Worm (Caenorhabditis elegans) whole organism, mixed stage, embryonic: Measurements from ENCODE around the gene fbxb-62.

Experiments used
- ceh-43 ChIP-seq: fragments of 200-800 bp; sonication (Bioruptor generic); optimal IDR thresholded peaks from 2 replicates; lab custom pipeline; 2018; ENCODE audit warnings: mild to moderate bottlenecking, missing genetic modification characterization, moderate library complexity, missing compliant biosample characterization
- ces-1 ChIP-seq: fragments of 150-350 bp; optimal IDR thresholded peaks from 2 replicates; lab custom pipeline; 2014; ENCODE audit warnings: missing biosample characterization, missing genetic modification reagents, missing genetic modification characterization
- elt-3 ChIP-seq: fragments of 150-350 bp; optimal IDR thresholded peaks from 2 replicates; lab custom pipeline; 2014; ENCODE audit warnings: missing biosample characterization, missing genetic modification characterization
- lin-13 ChIP-seq: fragments of 150-350 bp; optimal IDR thresholded peaks from 2 replicates; lab custom pipeline; 2014; ENCODE audit warnings: missing biosample characterization, missing genetic modification characterization
- mep-1 ChIP-seq: fragments of 150-350 bp; optimal IDR thresholded peaks from 2 replicates; lab custom pipeline; 2017; ENCODE audit warnings: missing biosample characterization, missing genetic modification reagents, missing genetic modification characterization, inconsistent platforms
- nhr-12 ChIP-seq: fragments of 150-350 bp; optimal IDR thresholded peaks from 2 replicates; lab custom pipeline; 2014; ENCODE audit warnings: missing biosample characterization, missing genetic modification characterization
- nhr-237 ChIP-seq: fragments of 150-350 bp; optimal IDR thresholded peaks from 2 replicates; lab custom pipeline; 2014; ENCODE audit warnings: missing biosample characterization, missing genetic modification characterization
- nhr-28 ChIP-seq: fragments of 150-350 bp; optimal IDR thresholded peaks from 2 replicates; lab custom pipeline; 2014; ENCODE audit warnings: missing biosample characterization, missing genetic modification characterization
- nhr-76 ChIP-seq: sonication (generic microtip); optimal IDR thresholded peaks from 2 replicates; lab custom pipeline; 2017; ENCODE audit warnings: missing biosample characterization, missing genetic modification characterization
- pha-4 ChIP-seq: fragments of 150-350 bp; optimal IDR thresholded peaks from 2 replicates; lab custom pipeline; 2018; ENCODE audit warnings: missing biosample characterization, missing genetic modification reagents, missing genetic modification characterization
- snpc-4 ChIP-seq: fragments of 150-350 bp; optimal IDR thresholded peaks from 2 replicates; lab custom pipeline; 2014; ENCODE audit warnings: missing biosample characterization, missing genetic modification characterization
- unc-39 ChIP-seq: fragments of 150-350 bp; optimal IDR thresholded peaks from 2 replicates; lab custom pipeline; 2014; ENCODE audit warnings: missing biosample characterization, missing genetic modification characterization
- ztf-11 ChIP-seq: fragments of 150-350 bp; optimal IDR thresholded peaks from 2 replicates; lab custom pipeline; 2014; ENCODE audit warnings: missing biosample characterization, missing genetic modification characterization

DNA sequence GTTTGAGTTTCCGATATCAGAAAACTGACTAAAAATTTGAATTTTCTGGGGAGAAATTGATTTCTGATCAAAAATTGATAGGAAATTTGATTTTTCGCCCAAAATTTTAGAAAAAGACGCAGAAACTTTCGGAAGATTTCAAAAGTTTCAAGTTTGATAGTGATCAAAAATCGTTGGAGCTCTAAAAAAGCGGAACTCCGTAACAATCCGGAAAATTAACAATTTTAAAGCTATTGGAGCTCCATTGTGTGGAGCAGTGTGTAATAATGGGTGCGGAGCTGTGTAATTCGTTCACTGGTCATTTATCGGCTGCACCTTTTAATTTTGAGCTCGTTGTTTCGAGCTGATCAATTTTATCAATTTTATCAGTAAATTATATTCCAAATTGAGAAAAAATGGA is 48.3 kb downstream of the fbxb-62 start, which contains the start of gene F21D9.4:
- TF ChIP-seq pha-4 (tag; lab: Kevin White, UChicago) (no peak), nhr-12 (tag; lab: Kevin White, UChicago) (no peak), nhr-28 (tag; lab: Kevin White, UChicago) (no peak), ztf-11 (tag; lab: Kevin White, UChicago) (no peak), elt-3 (tag; lab: Kevin White, UChicago) (no peak), mep-1 (no peak), ceh-43 (GFP tag; lab: Kevin White, UChicago) (no peak), lin-13 (tag; lab: Kevin White, UChicago) (no peak), ces-1 (GFP tag; lab: Kevin White, UChicago) (no peak), nhr-76 (tag; lab: Kevin White, UChicago) (no peak), unc-39 (tag; lab: Kevin White, UChicago) (no peak), nhr-237 (tag; lab: Kevin White, UChicago) (no peak), snpc-4 (tag; lab: Kevin White, UChicago) (no peak)
